Worm (Caenorhabditis elegans) whole organism, L1 larva: ENCODE results near the gene ZC84.7.

ENCODE experiments used
- aha-1 ChIP-seq: fragments of 150-350 bp; optimal IDR thresholded peaks from 2 replicates; lab custom pipeline; 2014; ENCODE audit warnings: missing biosample characterization, missing genetic modification characterization
- ces-1 ChIP-seq: fragments of 150-350 bp; optimal IDR thresholded peaks from 2 replicates; lab custom pipeline; 2014; ENCODE audit warnings: missing biosample characterization, missing genetic modification reagents, missing genetic modification characterization
- egl-13 ChIP-seq: sonication (generic microtip); optimal IDR thresholded peaks from 2 replicates; lab custom pipeline; 2016; ENCODE audit warnings: missing genotype, missing genetic modification reagents, missing genetic modification characterization, missing compliant biosample characterization
- elt-3 ChIP-seq, 6 experiments: fragments of 150-350 bp in 1 of 6; sonication (generic microtip); optimal IDR thresholded peaks; 2 replicates each; lab custom pipeline; 2017 to 2018; ENCODE audit warnings: missing biosample characterization in 6 of 6, missing genetic modification characterization in 6 of 6, inconsistent platforms in 1 of 6
- fkh-10 ChIP-seq: sonication (generic microtip); optimal IDR thresholded peaks from 2 replicates; lab custom pipeline; 2017; ENCODE audit warnings: missing biosample characterization, missing genetic modification reagents, missing genetic modification characterization
- fkh-8 ChIP-seq: sonication (generic microtip); optimal IDR thresholded peaks from 2 replicates; lab custom pipeline; 2016; ENCODE audit warnings: mild to moderate bottlenecking, missing genetic modification characterization, missing compliant biosample characterization
- lin-39 ChIP-seq: fragments of 150-350 bp; optimal IDR thresholded peaks from 2 replicates; lab custom pipeline; 2014; ENCODE audit warnings: missing biosample characterization, missing genetic modification reagents, missing genetic modification characterization
- mdl-1 ChIP-seq, 2 experiments: fragments of 150-350 bp; optimal IDR thresholded peaks; 2 replicates each; lab custom pipeline; 2014 to 2017; ENCODE audit warnings: missing biosample characterization in 2 of 2, missing genetic modification characterization in 2 of 2, inconsistent platforms in 1 of 2
- tbx-2 ChIP-seq: sonication (generic microtip); optimal IDR thresholded peaks from 2 replicates; lab custom pipeline; 2016; ENCODE audit warnings: missing genetic modification characterization, missing compliant biosample characterization
- unc-30 ChIP-seq: sonication (generic microtip); optimal IDR thresholded peaks from 2 replicates; lab custom pipeline; 2017; ENCODE audit warnings: missing biosample characterization, missing genetic modification characterization

- TF ChIP-seq mdl-1 (tag; optimal IDR thresholded peaks at IDR 0.05; lab: Kevin White, UChicago) (peak in 1 of 2 experiments; percentile 27), aha-1 (tag; lab: Kevin White, UChicago) (no peak), ces-1 (GFP tag; lab: Kevin White, UChicago) (no peak), fkh-10 (GFP tag; lab: Kevin White, UChicago) (no peak), tbx-2 (peak; percentile 14), lin-39 (tag; lab: Kevin White, UChicago) (no peak), fkh-8 (tag; lab: Kevin White, UChicago) (peak; percentile 35), elt-3 (tag; optimal IDR thresholded peaks at IDR 0.05; lab: Kevin White, UChicago) (no peak), egl-13 (no peak), unc-30 (tag; lab: Kevin White, UChicago) (no peak)
These were observed 54.2 kb downstream of the ZC84.7 start, which contains the start of gene saeg-2 for ce11 chrIII:9239983-9240382.
